Worm (Caenorhabditis elegans): ENCODE measurements around the gene obr-3.

obr-3 gene

DNA sequence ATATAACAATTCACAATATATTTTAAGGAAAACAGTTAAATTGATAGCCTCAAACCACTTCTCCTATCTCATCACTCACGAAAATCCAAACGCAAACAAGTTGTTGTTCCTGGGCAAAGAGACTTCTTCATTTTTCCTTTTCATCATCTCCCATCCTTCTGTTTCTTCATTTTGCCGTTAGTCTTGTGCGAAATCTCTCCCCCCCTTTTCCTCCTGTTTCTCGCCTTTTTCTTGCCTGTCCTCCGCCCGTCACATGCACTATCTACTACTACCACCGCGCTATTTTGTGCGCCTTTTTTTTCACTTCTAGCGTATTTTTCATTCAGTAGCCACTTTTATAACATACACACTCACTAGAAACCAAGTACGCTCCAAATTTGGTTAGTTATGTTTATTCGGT, 55.2 kb downstream of the obr-3 start (continued):
- TF ChIP-seq dpl-1 (GFP tag; optimal IDR thresholded peaks at IDR 0.05) (peak in 1 of 3 experiments; percentile 6), ceh-63 (GFP tag; optimal IDR thresholded peaks at IDR 0.05) (no peak), nhr-77 (tag; optimal IDR thresholded peaks at IDR 0.05) (no peak), xbp-1 (tag; optimal IDR thresholded peaks at IDR 0.05) (peak; percentile 37), lsy-2 (tag; optimal IDR thresholded peaks at IDR 0.05) (peak in 1 of 2 experiments; percentile 25), lin-35 (GFP tag; optimal IDR thresholded peaks at IDR 0.05) (peak in 1 of 2 experiments; percentile 54), nhr-19 (GFP tag; conservative IDR thresholded peaks at IDR 0.05) (0 out of 2 replicates have a peak, but pooled peaks have one; percentile 17), unc-98 (GFP tag; IDR thresholded peaks at IDR 0.05) (no peak)

DNA sequence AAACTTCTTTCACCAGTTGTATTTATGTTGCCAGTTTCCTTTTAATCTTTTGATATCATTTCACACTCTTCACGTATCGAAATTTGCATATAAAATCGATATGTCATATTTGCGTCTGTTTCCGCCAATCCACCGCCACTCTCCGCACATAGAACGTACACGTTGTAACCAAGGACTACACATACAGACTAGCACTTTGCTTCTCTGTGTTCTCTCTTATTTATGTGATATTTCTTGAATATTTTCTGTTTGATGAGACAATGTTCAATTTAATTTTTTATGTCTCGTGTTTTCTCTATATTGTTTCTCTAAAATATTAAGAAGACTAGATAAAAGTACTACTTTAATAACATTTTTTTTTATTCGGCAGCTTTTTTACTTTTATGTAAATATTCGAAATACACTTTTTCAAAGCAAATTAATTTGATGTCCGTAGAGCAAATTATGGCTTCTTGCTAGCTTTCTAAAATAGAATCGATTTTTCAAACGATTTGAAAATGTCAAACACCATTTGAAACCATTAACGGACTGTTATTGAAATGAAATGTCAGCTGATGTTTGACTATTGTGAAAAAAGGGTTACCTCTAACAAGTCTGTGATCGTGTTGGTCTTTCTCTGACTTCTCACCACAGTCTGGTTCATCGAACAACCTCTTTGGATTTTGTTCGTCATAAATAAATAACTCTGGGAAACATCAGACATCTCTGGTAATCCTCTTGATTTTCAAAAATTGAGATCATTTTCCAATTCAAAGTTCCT, 56.7 kb downstream of the obr-3 start:
- TF ChIP-seq isw-1 (GFP tag; IDR thresholded peaks at IDR 0.05) = no peak
- TF ChIP-seq nhr-85 (tag) = peak; percentile 55
- TF ChIP-seq nhr-20 (tag; optimal IDR thresholded peaks at IDR 0.05) = peak; percentile 5
- no peak for TF ChIP-seq zag-1 (tag; optimal IDR thresholded peaks at IDR 0.05)
- TF ChIP-seq nhr-19 (GFP tag; conservative IDR thresholded peaks at IDR 0.05) = peak; percentile 60
- peak; percentile 11 for TF ChIP-seq nhr-237 (tag; optimal IDR thresholded peaks at IDR 0.05)
- TF ChIP-seq lin-35 (GFP tag; optimal IDR thresholded peaks at IDR 0.05) = peak in 1 of 2 experiments; percentile 15
- peak; percentile 30 for TF ChIP-seq nhr-71 (tag; optimal IDR thresholded peaks at IDR 0.05)
- no peak for TF ChIP-seq ceh-90 (tag; optimal IDR thresholded peaks at IDR 0.05)
- no peak for TF ChIP-seq efl-1 (optimal IDR thresholded peaks at IDR 0.05)
- peak in 1 of 2 experiments; percentile 29 for TF ChIP-seq efl-1 (GFP tag; optimal IDR thresholded peaks at IDR 0.05 in 1 of 2)
- peak; percentile 6 for TF ChIP-seq blmp-1 (tag; optimal IDR thresholded peaks at IDR 0.05)
- peak; percentile 3 for TF ChIP-seq snu-23 (GFP tag; optimal IDR thresholded peaks at IDR 0.05)
